Fruit fly (Drosophila melanogaster): ENCODE measurements around the gene Uch-L5.

Uch-L5 gene

dm6 chr3L:9466595-9466994 lies 10.2 kb downstream of the Uch-L5 start (continued):
- TF ChIP-seq CG31441 (GFP tag; IDR thresholded peaks at IDR 0.05) (peak; percentile 51; the same call in 1 of the 2 replicates), CG18262 (tag; optimal IDR thresholded peaks at IDR 0.05) (peak; percentile 28), gt (GFP tag; IDR thresholded peaks at IDR 0.05) (no peak), Atf-2 (GFP tag; optimal IDR thresholded peaks at IDR 0.05) (no peak), ems (GFP tag; optimal IDR thresholded peaks at IDR 0.05) (no peak), eve (GFP tag; optimal IDR thresholded peaks at IDR 0.05) (no peak), CG10543 (GFP tag; optimal IDR thresholded peaks at IDR 0.05) (peak; percentile 40), kah (GFP tag; optimal IDR thresholded peaks at IDR 0.05) (no peak), CG10366 (GFP tag; IDR thresholded peaks at IDR 0.05) (no peak), CG1024 (GFP tag; IDR thresholded peaks at IDR 0.05) (no peak), Gug (GFP tag; IDR thresholded peaks at IDR 0.05) (no peak), hkb (optimal IDR thresholded peaks at IDR 0.05) (no peak), hkb (GFP tag; IDR thresholded peaks at IDR 0.05) (no peak), Sox102F (GFP tag; optimal IDR thresholded peaks at IDR 0.05) (peak; percentile 38), CG10431 (GFP tag; optimal IDR thresholded peaks at IDR 0.05) (no peak), CG11560 (tag; IDR thresholded peaks at IDR 0.05) (no peak), Blimp-1 (GFP tag; optimal IDR thresholded peaks at IDR 0.05) (peak; percentile 13), dmrt11E (tag; optimal IDR thresholded peaks at IDR 0.05) (no peak), CG1792 (GFP tag; optimal IDR thresholded peaks at IDR 0.05) (no peak), Hmr (GFP tag; optimal IDR thresholded peaks at IDR 0.05) (peak; percentile 32), CG7987 (GFP tag; optimal IDR thresholded peaks at IDR 0.05) (no peak), CG7372 (GFP tag; IDR thresholded peaks at IDR 0.05) (no peak), CG3726 (GFP tag; IDR thresholded peaks at IDR 0.05) (no peak), CG4707 (GFP tag; optimal IDR thresholded peaks at IDR 0.05) (no peak), Oaz (GFP tag; IDR thresholded peaks at IDR 0.05) (no peak), oc (tag; optimal IDR thresholded peaks at IDR 0.05) (no peak), repo (GFP tag; optimal IDR thresholded peaks at IDR 0.05) (no peak), psq (GFP tag; optimal IDR thresholded peaks at IDR 0.05) (no peak), chinmo (GFP tag; IDR thresholded peaks at IDR 0.05; ENCODE audit: partially characterized antibody) (no peak), HLH3B (GFP tag; IDR thresholded peaks at IDR 0.05) (no peak), Chrac-16 (GFP tag; optimal IDR thresholded peaks at IDR 0.05) (no peak), CG13424 (tag; optimal IDR thresholded peaks at IDR 0.05) (peak; percentile 59), CG12391 (tag; optimal IDR thresholded peaks at IDR 0.05) (peak; percentile 56), CG1602 (GFP tag; optimal IDR thresholded peaks at IDR 0.05) (peak; percentile 4), knrl (GFP tag; IDR thresholded peaks at IDR 0.05; ENCODE audit: partially characterized antibody) (no peak), CG4282 (GFP tag; optimal IDR thresholded peaks at IDR 0.05) (no peak), Hmx (GFP tag; optimal IDR thresholded peaks at IDR 0.05) (no peak), CG6765 (GFP tag; optimal IDR thresholded peaks at IDR 0.05) (peak; percentile 29), CG10959 (GFP tag; IDR thresholded peaks at IDR 0.05) (no peak), Sry-δ (GFP tag; optimal IDR thresholded peaks at IDR 0.05) (no peak), CG30020 (tag; optimal IDR thresholded peaks at IDR 0.05) (no peak), CG13775 (GFP tag; optimal IDR thresholded peaks at IDR 0.05) (peak; percentile 15), CG15073 (GFP tag; optimal IDR thresholded peaks at IDR 0.05) (no peak), CG14860 (GFP tag; IDR thresholded peaks at IDR 0.05; ENCODE audit: partially characterized antibody) (no peak), CG2120 (GFP tag; optimal IDR thresholded peaks at IDR 0.05) (peak; percentile 47), CG43689 (GFP tag; IDR thresholded peaks at IDR 0.05) (no peak), Sox100B (GFP tag; optimal IDR thresholded peaks at IDR 0.05) (peak; percentile 15), danr (GFP tag; IDR thresholded peaks at IDR 0.05) (no peak), fd3F (GFP tag; optimal IDR thresholded peaks at IDR 0.05) (no peak), Sin3A (optimal IDR thresholded peaks at IDR 0.05) (no peak), sd (tag; optimal IDR thresholded peaks at IDR 0.05) (no peak), HmgD (GFP tag; optimal IDR thresholded peaks at IDR 0.05) (no peak), Abd-B (GFP tag; optimal IDR thresholded peaks at IDR 0.05) (no peak)
